Fruit fly (Drosophila melanogaster) whole organism, embryonic: Measurements from ENCODE around the gene Wwox.

Experiments used
- Atf-2 ChIP-seq: fragments of 200-800 bp; sonication (Bioruptor generic); optimal IDR thresholded peaks from 2 replicates; lab custom pipeline; 2016; ENCODE audit warnings: missing biosample characterization, missing genetic modification characterization
- BtbVII ChIP-seq: fragments of 200-800 bp; sonication (Bioruptor generic); optimal IDR thresholded peaks from 3 replicates; lab custom pipeline; 2017; ENCODE audit warnings: missing biosample characterization, mild to moderate bottlenecking, missing genetic modification characterization
- CG10209 ChIP-seq: fragments of 200-800 bp; sonication (Bioruptor generic); optimal IDR thresholded peaks from 3 replicates; lab custom pipeline; 2017; ENCODE audit warnings: missing biosample characterization, mild to moderate bottlenecking, missing genetic modification characterization, missing genetic modification reagents
- CG11456 ChIP-seq: fragments of 200-800 bp; sonication (Bioruptor generic); IDR thresholded peaks from 3 replicates; pipeline ENCODE4 v1.3.6; 2022; ENCODE audit warnings: missing biosample characterization, missing genetic modification characterization
- CG14965 ChIP-seq: fragments of 200-800 bp; sonication (Bioruptor generic); optimal IDR thresholded peaks from 2 replicates; lab custom pipeline; 2016; ENCODE audit warnings: missing biosample characterization, missing genetic modification characterization, borderline replicate concordance
- CG1529 ChIP-seq: fragments of 200-800 bp; sonication (Bioruptor generic); optimal IDR thresholded peaks from 3 replicates; lab custom pipeline; 2018; ENCODE audit warnings: missing biosample characterization, missing genetic modification characterization
- CG16863 ChIP-seq: fragments of 200-800 bp; sonication (Bioruptor generic); optimal IDR thresholded peaks from 3 replicates; lab custom pipeline; 2016; ENCODE audit warnings: missing biosample characterization, missing genetic modification characterization
- CG2202 ChIP-seq: fragments of 200-800 bp; sonication (Bioruptor generic); optimal IDR thresholded peaks from 2 replicates; lab custom pipeline; 2018; ENCODE audit warnings: missing biosample characterization, mild to moderate bottlenecking, missing genetic modification characterization
- CG30020 ChIP-seq: fragments of 200-800 bp; optimal IDR thresholded peaks from 2 replicates; lab custom pipeline; 2019; ENCODE audit warnings: missing biosample characterization, mild to moderate bottlenecking, missing genetic modification characterization, moderate library complexity
- CG34422 ChIP-seq: fragments of 200-800 bp; sonication (Bioruptor generic); IDR thresholded peaks from 3 replicates; pipeline ENCODE4 v1.3.6; 2022; ENCODE audit warnings: missing biosample characterization, missing genetic modification characterization
- CG4282 ChIP-seq: fragments of 200-800 bp; sonication (Bioruptor generic); optimal IDR thresholded peaks from 2 replicates; lab custom pipeline; 2016; ENCODE audit warnings: missing biosample characterization, missing genetic modification characterization
- CG4360 ChIP-seq: fragments of 200-800 bp; sonication (Bioruptor generic); IDR thresholded peaks from 2 replicates; pipeline ENCODE4 v1.3.6; 2022; ENCODE audit warnings: missing biosample characterization, missing genetic modification characterization
- CG43689 ChIP-seq: fragments of 200-800 bp; sonication (Bioruptor generic); IDR thresholded peaks from 2 replicates; pipeline ENCODE4 v1.3.6; 2022; ENCODE audit warnings: missing biosample characterization, missing genetic modification characterization
- CG4404 ChIP-seq: fragments of 200-800 bp; sonication (Bioruptor generic); IDR thresholded peaks from 2 replicates; pipeline ENCODE4 v1.3.6; 2022; ENCODE audit warnings: missing biosample characterization, missing genetic modification characterization
- CG5953 ChIP-seq: fragments of 200-800 bp; sonication (Bioruptor generic); IDR thresholded peaks from 2 replicates; pipeline ENCODE4 v1.3.6; 2022; ENCODE audit warnings: missing biosample characterization, missing genetic modification characterization
- CG6272 ChIP-seq: fragments of 200-800 bp; sonication (Bioruptor generic); IDR thresholded peaks from 2 replicates; pipeline ENCODE4 v1.3.6; 2022; ENCODE audit warnings: missing biosample characterization, missing genetic modification characterization
- CG6654 ChIP-seq: fragments of 200-800 bp; sonication (Bioruptor generic); optimal IDR thresholded peaks from 2 replicates; lab custom pipeline; 2017; ENCODE audit warnings: missing biosample characterization, mild to moderate bottlenecking, missing genetic modification characterization
- CG7271 ChIP-seq: fragments of 200-800 bp; sonication (Bioruptor generic); optimal IDR thresholded peaks from 2 replicates; lab custom pipeline; 2018; ENCODE audit warnings: missing biosample characterization, mild to moderate bottlenecking, missing genetic modification characterization, moderate library complexity
- CG7928 ChIP-seq: fragments of 200-800 bp; sonication (Bioruptor generic); optimal IDR thresholded peaks from 2 replicates; lab custom pipeline; 2017; ENCODE audit warnings: missing biosample characterization, mild to moderate bottlenecking, missing genetic modification characterization
- CG8359 ChIP-seq: fragments of 200-800 bp; sonication (Bioruptor generic); optimal IDR thresholded peaks from 2 replicates; lab custom pipeline; 2017; ENCODE audit warnings: missing biosample characterization, mild to moderate bottlenecking, missing genetic modification characterization, borderline replicate concordance
- CHES-1-like ChIP-seq: fragments of 200-800 bp; sonication (Bioruptor generic); optimal IDR thresholded peaks from 2 replicates; lab custom pipeline; 2016; ENCODE audit warnings: missing biosample characterization, missing genetic modification characterization
- Dbx ChIP-seq: fragments of 200-800 bp; sonication (Bioruptor generic); IDR thresholded peaks from 3 replicates; pipeline ENCODE4 v1.3.6; 2022; ENCODE audit warnings: missing biosample characterization, missing genetic modification characterization
- E2f2 ChIP-seq: fragments of 200-800 bp; sonication (Bioruptor generic); IDR thresholded peaks from 2 replicates; pipeline ENCODE4 v1.3.6; 2022; ENCODE audit warnings: missing biosample characterization, missing genetic modification characterization
- Fer1 ChIP-seq: fragments of 200-800 bp; sonication (Bioruptor generic); optimal IDR thresholded peaks from 2 replicates; lab custom pipeline; 2017; ENCODE audit warnings: missing biosample characterization, mild to moderate bottlenecking, missing genetic modification characterization
- Jarid2 ChIP-seq: fragments of 200-800 bp; sonication (Bioruptor generic); optimal IDR thresholded peaks from 3 replicates; lab custom pipeline; 2017; ENCODE audit warnings: mild to moderate bottlenecking, missing biosample characterization, missing genetic modification reagents, missing genetic modification characterization
- Kr ChIP-seq: fragments of 200-800 bp; sonication (Bioruptor generic); optimal IDR thresholded peaks from 2 replicates; lab custom pipeline; 2017; ENCODE audit warnings: missing biosample characterization, mild to moderate bottlenecking, missing genetic modification characterization
- Mad ChIP-seq: fragments of 200-800 bp; sonication (Bioruptor generic); optimal IDR thresholded peaks from 2 replicates; lab custom pipeline; 2016; ENCODE audit warnings: missing biosample characterization, missing genetic modification characterization
- Optix ChIP-seq: fragments of 200-800 bp; sonication (Bioruptor generic); IDR thresholded peaks from 3 replicates; pipeline ENCODE4 v1.3.6; 2022; ENCODE audit warnings: missing biosample characterization, missing genetic modification characterization
- Rfx ChIP-seq: fragments of 200-800 bp; sonication (Bioruptor generic); IDR thresholded peaks from 2 replicates; pipeline ENCODE4 v1.3.6; 2022; ENCODE audit warnings: missing biosample characterization, missing genetic modification characterization
- Sin3A ChIP-seq: fragments of >200 bp; optimal IDR thresholded peaks from 2 replicates; lab custom pipeline; 2018
- Sox100B ChIP-seq: fragments of 200-800 bp; sonication (Bioruptor generic); optimal IDR thresholded peaks from 3 replicates; lab custom pipeline; 2018; ENCODE audit warnings: missing biosample characterization, mild to moderate bottlenecking, missing genetic modification characterization
- Trl ChIP-seq, 3 experiments: fragments of >200 bp in 2 of 3; fragments of 200-800 bp in 1 of 3; sonication (Bioruptor generic) in 1 of 3; optimal IDR thresholded peaks; 2 replicates in 1 of 3; 3 replicates in 2 of 3; lab custom pipeline; 2016 to 2017; ENCODE audit warnings: missing biosample characterization in 1 of 3, missing genetic modification characterization in 1 of 3
- chinmo ChIP-seq: fragments of 200-800 bp; sonication (Bioruptor generic); IDR thresholded peaks from 4 replicates; pipeline ENCODE4 v1.3.6; 2022; ENCODE audit warnings: missing biosample characterization, missing genetic modification characterization; ENCODE audit not compliant: partially characterized antibody
- chm ChIP-seq: fragments of 200-800 bp; sonication (Bioruptor generic); IDR thresholded peaks from 2 replicates; pipeline ENCODE4 v1.3.6; 2022; ENCODE audit warnings: missing biosample characterization, missing genetic modification characterization
- crol ChIP-seq: fragments of 200-800 bp; sonication (Bioruptor generic); IDR thresholded peaks from 2 replicates; pipeline ENCODE4 v1.3.6; 2022; ENCODE audit warnings: missing biosample characterization, missing genetic modification characterization
- dimm ChIP-seq: fragments of 200-800 bp; sonication (Bioruptor generic); IDR thresholded peaks from 2 replicates; pipeline ENCODE4 v1.3.6; 2022; ENCODE audit warnings: missing biosample characterization, missing genetic modification characterization
- jigr1 ChIP-seq: fragments of 200-800 bp; sonication (Bioruptor generic); IDR thresholded peaks from 3 replicates; pipeline ENCODE4 v1.3.6; 2022; ENCODE audit warnings: missing biosample characterization, missing genetic modification characterization
- kay ChIP-seq: fragments of 200-800 bp; sonication (Bioruptor generic); optimal IDR thresholded peaks from 2 replicates; lab custom pipeline; 2016; ENCODE audit warnings: missing biosample characterization, missing genetic modification characterization
- ken ChIP-seq: fragments of 200-800 bp; sonication (Bioruptor generic); IDR thresholded peaks from 3 replicates; pipeline ENCODE4 v1.3.6; 2022; ENCODE audit warnings: missing biosample characterization, missing genetic modification characterization
- lbe ChIP-seq: fragments of 200-800 bp; sonication (Bioruptor generic); optimal IDR thresholded peaks from 2 replicates; lab custom pipeline; 2016; ENCODE audit warnings: missing biosample characterization, mild to moderate bottlenecking, missing genetic modification characterization
- mld ChIP-seq: fragments of 200-800 bp; sonication (Bioruptor generic); IDR thresholded peaks from 3 replicates; pipeline ENCODE4 v1.3.6; 2022; ENCODE audit warnings: missing biosample characterization, missing genetic modification characterization; ENCODE audit not compliant: partially characterized antibody
- phol ChIP-seq: fragments of 200-800 bp; sonication (Bioruptor generic); optimal IDR thresholded peaks from 3 replicates; lab custom pipeline; 2018; ENCODE audit warnings: missing biosample characterization, mild to moderate bottlenecking, missing genetic modification characterization, moderate library complexity
- rib ChIP-seq: fragments of 200-800 bp; sonication (Bioruptor generic); IDR thresholded peaks from 2 replicates; pipeline ENCODE4 v1.3.6; 2022; ENCODE audit warnings: missing biosample characterization, missing genetic modification characterization
- scrt ChIP-seq: fragments of 200-800 bp; sonication (Bioruptor generic); optimal IDR thresholded peaks from 2 replicates; lab custom pipeline; 2018; ENCODE audit warnings: missing biosample characterization, mild to moderate bottlenecking, missing genetic modification characterization, moderate library complexity
- slp2 ChIP-seq: fragments of 200-800 bp; sonication (Bioruptor generic); optimal IDR thresholded peaks from 2 replicates; lab custom pipeline; 2016; ENCODE audit warnings: missing biosample characterization, missing genetic modification characterization
- sr ChIP-seq: fragments of 200-800 bp; sonication (Bioruptor generic); IDR thresholded peaks from 3 replicates; pipeline ENCODE4 v1.3.6; 2022; ENCODE audit warnings: missing biosample characterization, missing genetic modification characterization
- toy ChIP-seq: fragments of 200-800 bp; sonication (Bioruptor generic); IDR thresholded peaks from 2 replicates; pipeline ENCODE4 v1.3.6; 2022; ENCODE audit warnings: missing biosample characterization, missing genetic modification characterization
- ttk ChIP-seq: fragments of 200-800 bp; sonication (Bioruptor generic); IDR thresholded peaks from 2 replicates; pipeline ENCODE4 v2.1.2; 2022; ENCODE audit warnings: missing biosample characterization, missing genetic modification characterization

Wwox gene

dm6 chr2L:7993984-7994854 is 9.9 kb downstream of the Wwox start, which contains the start of gene pes (continued):
- TF ChIP-seq CG11456 (GFP tag; lab: Robert Waterston, UW) = 0 out of 3 replicates have a peak, but pooled peaks have one; percentile 19
- TF ChIP-seq toy = peak; percentile 84
- peak; percentile 71; the same call in 1 of the 2 replicates for TF ChIP-seq dimm (GFP tag; lab: Robert Waterston, UW)
- peak; percentile 57; the same call in 1 of the 2 replicates for TF ChIP-seq rib (GFP tag; lab: Robert Waterston, UW)
- peak; percentile 37 for TF ChIP-seq CG4282 (GFP tag; lab: Kevin White, UChicago)
- peak; percentile 91 for TF ChIP-seq Optix (GFP tag; lab: Robert Waterston, UW)
- TF ChIP-seq CG8359 = peak; percentile 67
- TF ChIP-seq CG14965 (GFP tag; lab: Kevin White, UChicago) = no peak
- TF ChIP-seq CG6654 (GFP tag; lab: Kevin White, UChicago) = peak; percentile 81
- TF ChIP-seq Sin3A (lab: Kevin White, UChicago) = no peak
- TF ChIP-seq CG1529 = peak; percentile 29
- TF ChIP-seq E2f2 (GFP tag; lab: Robert Waterston, UW) = peak; percentile 75
- TF ChIP-seq CG4404 (GFP tag; lab: Robert Waterston, UW) = peak; percentile 97
- TF ChIP-seq Fer1 (GFP tag; lab: Kevin White, UChicago) = peak; percentile 97
- peak; percentile 92 for TF ChIP-seq chinmo (GFP tag; lab: Robert Waterston, UW)
- TF ChIP-seq ttk (GFP tag; lab: Robert Waterston, UW) = 0 out of 2 replicates have a peak, but pooled peaks have one; percentile 22
- TF ChIP-seq crol = peak; percentile 47; the same call in 1 of the 2 replicates
- TF ChIP-seq CG2202 = peak; percentile 25
- TF ChIP-seq Dbx (GFP tag; lab: Robert Waterston, UW) = peak; percentile 96
- peak; percentile 72; the same call in 1 of the 3 replicates for TF ChIP-seq jigr1 (GFP tag; lab: Robert Waterston, UW)
- peak; percentile 34 for TF ChIP-seq Kr (GFP tag; lab: Kevin White, UChicago)
- peak; percentile 67 for TF ChIP-seq CG7271 (tag; lab: Kevin White, UChicago)
- peak; percentile 78 to 93 for TF ChIP-seq Trl (optimal IDR thresholded peaks at IDR 0.05; lab: Kevin White, UChicago)
- TF ChIP-seq Trl (GFP tag; optimal IDR thresholded peaks at IDR 0.05; lab: Kevin White, UChicago) = peak; percentile 92
- TF ChIP-seq Rfx (GFP tag; lab: Robert Waterston, UW) = peak; percentile 63
- peak; percentile 92 for TF ChIP-seq kay (GFP tag; lab: Kevin White, UChicago)
- peak; percentile 95 for TF ChIP-seq lbe (GFP tag; lab: Kevin White, UChicago)
- TF ChIP-seq CG6272 (GFP tag; lab: Robert Waterston, UW) = peak; percentile 87
- TF ChIP-seq ken (GFP tag; lab: Robert Waterston, UW) = peak; percentile 51; the same call in 1 of the 3 replicates
- TF ChIP-seq Sox100B (GFP tag; lab: Kevin White, UChicago) = peak; percentile 93
- peak; percentile 87 for TF ChIP-seq Mad (GFP tag; lab: Kevin White, UChicago)
- TF ChIP-seq CG43689 (GFP tag; lab: Robert Waterston, UW) = no peak
- peak; percentile 75 for TF ChIP-seq CG10209
- no peak for TF ChIP-seq slp2 (GFP tag; lab: Kevin White, UChicago)
- peak; percentile 95 for TF ChIP-seq Jarid2
- TF ChIP-seq CG7928 (GFP tag; lab: Kevin White, UChicago) = peak; percentile 49
- TF ChIP-seq scrt = peak; percentile 93
- peak; percentile 96 for TF ChIP-seq BtbVII
- peak; percentile 80 for TF ChIP-seq chm (GFP tag; lab: Robert Waterston, UW)
- TF ChIP-seq phol = peak; percentile 93
- no peak for TF ChIP-seq CHES-1-like
- peak; percentile 68 for TF ChIP-seq CG4360 (GFP tag; lab: Robert Waterston, UW)
- TF ChIP-seq mld = peak; percentile 69; the same call in 2 of the 3 replicates
- peak; percentile 72 for TF ChIP-seq CG16863 (GFP tag; lab: Kevin White, UChicago)
- TF ChIP-seq CG30020 = peak; percentile 51
- peak; percentile 75 for TF ChIP-seq CG5953 (GFP tag; lab: Robert Waterston, UW)
- TF ChIP-seq Atf-2 = peak; percentile 86
- TF ChIP-seq sr (GFP tag; lab: Robert Waterston, UW) = peak; percentile 46; the same call in 2 of the 3 replicates
- TF ChIP-seq CG34422 = peak; percentile 95
